Worm (Caenorhabditis elegans): ENCODE data around the gene lin-36.
A peak's percentile ranks its signal among the peaks of the same experiment; 100 is the strongest.

lin-36 gene

ce11 chrIII:8027942-8028341 lies 7.3 kb upstream of the lin-36 start, which contains the start of gene mdt-30:
Gene mdt-30 (minus strand): TSS chrIII:8028042.
- TF ChIP-seq drap-1 (GFP tag; optimal IDR thresholded peaks at IDR 0.05) (no peak), lin-13 (tag; optimal IDR thresholded peaks at IDR 0.05) (no peak), ces-1 (GFP tag; optimal IDR thresholded peaks at IDR 0.05) (no peak), ceh-43 (GFP tag; optimal IDR thresholded peaks at IDR 0.05) (no peak), snpc-4 (tag; optimal IDR thresholded peaks at IDR 0.05) (no peak), unc-62 (GFP tag; optimal IDR thresholded peaks at IDR 0.05) (no peak)

ce11 chrIII:8022077-8022476 lies 1.4 kb upstream of the lin-36 start, which contains the start of gene F44B9.2:
Gene F44B9.2 (plus strand): TSS chrIII:8022463.
- no peak for TF ChIP-seq nhr-12 (tag; optimal IDR thresholded peaks at IDR 0.05)
- TF ChIP-seq unc-120 (tag; optimal IDR thresholded peaks at IDR 0.05; ENCODE audit: poor library complexity, severe bottlenecking): peak; percentile 75
- TF ChIP-seq hlh-1 (tag; optimal IDR thresholded peaks at IDR 0.05): peak; percentile 17

ce11 chrIII:8017053-8017452 lies 3.6 kb downstream of the lin-36 start:
- no peak for TF ChIP-seq lin-32 (GFP tag; optimal IDR thresholded peaks at IDR 0.05)
- no peak for TF ChIP-seq sptf-1 (tag; optimal IDR thresholded peaks at IDR 0.05)

ce11 chrIII:8016438-8016837 lies 4.2 kb downstream of the lin-36 start, which contains the start of gene F44B9.5:
Gene F44B9.5 (minus strand): TSS chrIII:8016538.
- TF ChIP-seq lin-32 (GFP tag; optimal IDR thresholded peaks at IDR 0.05) (no peak), sptf-1 (tag; optimal IDR thresholded peaks at IDR 0.05) (no peak), unc-120 (tag; optimal IDR thresholded peaks at IDR 0.05; ENCODE audit: poor library complexity, severe bottlenecking) (no peak), ceh-83 (GFP tag; optimal IDR thresholded peaks at IDR 0.05) (no peak), ztf-11 (tag; optimal IDR thresholded peaks at IDR 0.05) (no peak), nhr-237 (tag; optimal IDR thresholded peaks at IDR 0.05) (no peak), flh-1 (GFP tag; optimal IDR thresholded peaks at IDR 0.05) (no peak), ham-2 (GFP tag; optimal IDR thresholded peaks at IDR 0.05) (no peak), blmp-1 (tag; optimal IDR thresholded peaks at IDR 0.05) (no peak)

- TF ChIP-seq unc-39 (tag; optimal IDR thresholded peaks at IDR 0.05) (no peak), nhr-28 (tag; optimal IDR thresholded peaks at IDR 0.05) (no peak), flh-1 (GFP tag; optimal IDR thresholded peaks at IDR 0.05) (no peak), ceh-39 (tag; optimal IDR thresholded peaks at IDR 0.05) (no peak), ceh-83 (GFP tag; optimal IDR thresholded peaks at IDR 0.05) (no peak), ztf-11 (tag; optimal IDR thresholded peaks at IDR 0.05) (no peak), lin-32 (GFP tag; optimal IDR thresholded peaks at IDR 0.05) (no peak), snpc-4 (tag; optimal IDR thresholded peaks at IDR 0.05) (no peak), blmp-1 (tag; optimal IDR thresholded peaks at IDR 0.05) (no peak), nhr-237 (tag; optimal IDR thresholded peaks at IDR 0.05) (no peak), ceh-43 (GFP tag; optimal IDR thresholded peaks at IDR 0.05) (no peak), hlh-1 (tag; optimal IDR thresholded peaks at IDR 0.05) (no peak), lin-13 (tag; optimal IDR thresholded peaks at IDR 0.05) (no peak), M03D4.4 (tag; optimal IDR thresholded peaks at IDR 0.05) (no peak)
These were observed 7.1 kb downstream of the lin-36 start for ce11 chrIII:8013582-8013981.

ce11 chrIII:8010260-8010822 lies 10.3 kb downstream of the lin-36 start, which contains the start of gene cit-1.2:
Gene cit-1.2 (plus strand): TSS chrIII:8010772.
- no peak for TF ChIP-seq M03D4.4 (tag; optimal IDR thresholded peaks at IDR 0.05)
- TF ChIP-seq unc-62 (GFP tag; optimal IDR thresholded peaks at IDR 0.05): no peak
- no peak for TF ChIP-seq pha-4 (tag; optimal IDR thresholded peaks at IDR 0.05)
- no peak for TF ChIP-seq nhr-76 (tag; optimal IDR thresholded peaks at IDR 0.05)
- no peak for TF ChIP-seq elt-3 (tag; optimal IDR thresholded peaks at IDR 0.05)
- no peak for TF ChIP-seq lsy-2 (tag; optimal IDR thresholded peaks at IDR 0.05)
- no peak for TF ChIP-seq lin-32 (GFP tag; optimal IDR thresholded peaks at IDR 0.05)
- TF ChIP-seq elt-1 (tag; optimal IDR thresholded peaks at IDR 0.05; ENCODE audit: borderline replicate concordance, insufficient read depth): no peak
- TF ChIP-seq sem-2 (GFP tag; optimal IDR thresholded peaks at IDR 0.05): no peak
- TF ChIP-seq hlh-1 (tag; optimal IDR thresholded peaks at IDR 0.05): no peak
- TF ChIP-seq ceh-43 (GFP tag; optimal IDR thresholded peaks at IDR 0.05): no peak
- no peak for TF ChIP-seq unc-39 (tag; optimal IDR thresholded peaks at IDR 0.05)
- TF ChIP-seq nhr-237 (tag; optimal IDR thresholded peaks at IDR 0.05): no peak
- TF ChIP-seq flh-1 (GFP tag; optimal IDR thresholded peaks at IDR 0.05): no peak
- TF ChIP-seq nhr-12 (tag; optimal IDR thresholded peaks at IDR 0.05): no peak
- TF ChIP-seq ham-2 (GFP tag; optimal IDR thresholded peaks at IDR 0.05): no peak
- TF ChIP-seq sptf-1 (tag; optimal IDR thresholded peaks at IDR 0.05): no peak
- TF ChIP-seq ces-1 (GFP tag; optimal IDR thresholded peaks at IDR 0.05): no peak
- TF ChIP-seq mep-1 (tag; optimal IDR thresholded peaks at IDR 0.05): no peak
- no peak for TF ChIP-seq blmp-1 (tag; optimal IDR thresholded peaks at IDR 0.05)

Data from whole organism, mixed stage, embryonic.